Worm (Caenorhabditis elegans) whole organism, L4 larva: ENCODE results near the gene aqp-7.

Source experiments
- D1046.2 ChIP-seq: fragments of 200-800 bp; sonication (Bioruptor generic); IDR thresholded peaks from 2 replicates; pipeline ENCODE4 v1.3.6; 2022; ENCODE audit warnings: missing genetic modification characterization, missing compliant biosample characterization
- F37D6.2 ChIP-seq: sonication (generic microtip); optimal IDR thresholded peaks from 2 replicates; lab custom pipeline; 2016; ENCODE audit warnings: mild to moderate bottlenecking, missing genetic modification characterization, missing compliant biosample characterization
- T20F7.1 ChIP-seq: fragments of 200-800 bp; sonication (Bioruptor generic); optimal IDR thresholded peaks from 2 replicates; lab custom pipeline; 2018; ENCODE audit warnings: mild to moderate bottlenecking, missing genetic modification characterization, missing compliant biosample characterization
- T26A8.4 ChIP-seq: fragments of 200-800 bp; sonication (Bioruptor generic); IDR thresholded peaks from 2 replicates; pipeline ENCODE4 v1.3.6; 2022; ENCODE audit warnings: missing genetic modification characterization, missing compliant biosample characterization
- Y48G9A.11 ChIP-seq: fragments of 200-800 bp; sonication (Bioruptor generic); IDR thresholded peaks from 2 replicates; pipeline ENCODE4 v1.3.6; 2022; ENCODE audit warnings: missing genetic modification reagents, missing genetic modification characterization, missing compliant biosample characterization
- aha-1 ChIP-seq: fragments of 150-350 bp; peaks from one replicate; lab custom pipeline; 2014; ENCODE audit warnings: missing biosample characterization, missing genetic modification characterization
- attf-4 ChIP-seq: sonication (generic microtip); optimal IDR thresholded peaks from 3 replicates; lab custom pipeline; 2017; ENCODE audit warnings: missing biosample characterization, missing genetic modification characterization
- ceh-20 ChIP-seq: fragments of 200-800 bp; sonication (Bioruptor generic); IDR thresholded peaks from 2 replicates; pipeline ENCODE4 v1.3.6; 2022; ENCODE audit warnings: missing genetic modification reagents, missing genetic modification characterization, missing compliant biosample characterization
- ceh-28 ChIP-seq: fragments of 150-350 bp; optimal IDR thresholded peaks from 2 replicates; lab custom pipeline; 2014; ENCODE audit warnings: missing biosample characterization, missing genetic modification reagents, missing genetic modification characterization
- ceh-82 ChIP-seq: sonication (generic microtip); optimal IDR thresholded peaks from 2 replicates; lab custom pipeline; 2017; ENCODE audit warnings: missing biosample characterization, missing genetic modification characterization
- cey-2 ChIP-seq: sonication (generic microtip); optimal IDR thresholded peaks from 3 replicates; lab custom pipeline; 2017; ENCODE audit warnings: missing genetic modification characterization, mild to moderate bottlenecking, missing compliant biosample characterization, antibody characterized with exemption, borderline replicate concordance; ENCODE audit not compliant: insufficient read depth
- ctbp-1 ChIP-seq: fragments of 200-800 bp; sonication (Bioruptor generic); IDR thresholded peaks from 2 replicates; pipeline ENCODE4 v1.3.6; 2022; ENCODE audit warnings: missing genetic modification reagents, missing genetic modification characterization, missing compliant biosample characterization
- daf-12 ChIP-seq: fragments of 150-350 bp; optimal IDR thresholded peaks from 2 replicates; lab custom pipeline; 2014; ENCODE audit warnings: missing biosample characterization, missing genetic modification reagents, missing genetic modification characterization
- daf-16 ChIP-seq, 3 experiments: sonication (generic microtip); optimal IDR thresholded peaks; 2 replicates each; lab custom pipeline; 2016 to 2017; ENCODE audit warnings: missing genetic modification characterization in 3 of 3, missing genetic modification reagents in 3 of 3, mild to moderate bottlenecking in 2 of 3, missing compliant biosample characterization in 2 of 3, missing biosample characterization in 1 of 3, moderate library complexity in 1 of 3
- dmd-6 ChIP-seq: fragments of 200-800 bp; sonication (Bioruptor generic); IDR thresholded peaks from 2 replicates; pipeline ENCODE4 v1.3.6; 2022; ENCODE audit warnings: missing genetic modification reagents, missing genetic modification characterization, missing compliant biosample characterization
- egl-43 ChIP-seq: fragments of 200-800 bp; sonication (Bioruptor generic); IDR thresholded peaks from 2 replicates; pipeline ENCODE4 v1.3.6; 2022; ENCODE audit warnings: missing genetic modification reagents, missing genetic modification characterization, missing compliant biosample characterization
- hlh-11 ChIP-seq: fragments of 200-800 bp; sonication (Bioruptor generic); optimal IDR thresholded peaks from 2 replicates; lab custom pipeline; 2018; ENCODE audit warnings: mild to moderate bottlenecking, missing genetic modification characterization, missing compliant biosample characterization
- hlh-30 ChIP-seq: sonication (generic microtip); optimal IDR thresholded peaks from 2 replicates; lab custom pipeline; 2017; ENCODE audit warnings: antibody characterized with exemption, mild to moderate bottlenecking, missing genetic modification characterization, missing compliant biosample characterization; ENCODE audit not compliant: insufficient read depth
- hmg-1.1 ChIP-seq: fragments of 200-800 bp; sonication (Bioruptor generic); IDR thresholded peaks from 2 replicates; pipeline ENCODE4 v1.3.6; 2022; ENCODE audit warnings: missing genetic modification reagents, missing genetic modification characterization, missing compliant biosample characterization
- lim-7 ChIP-seq: fragments of 200-800 bp; sonication (Bioruptor generic); IDR thresholded peaks from 2 replicates; pipeline ENCODE4 v1.3.6; 2022; ENCODE audit warnings: missing genetic modification characterization, missing compliant biosample characterization
- lin-15B ChIP-seq: fragments of 150-350 bp; sonication (generic microtip); optimal IDR thresholded peaks from 3 replicates; lab custom pipeline; 2014; ENCODE audit warnings: missing biosample characterization, missing genetic modification characterization
- lin-38 ChIP-seq: fragments of 200-800 bp; sonication (Bioruptor generic); IDR thresholded peaks from 2 replicates; pipeline ENCODE4 v1.3.6; 2022; ENCODE audit warnings: missing genetic modification reagents, missing genetic modification characterization, missing compliant biosample characterization
- mxl-2 ChIP-seq: fragments of 200-800 bp; sonication (Bioruptor generic); conservative IDR thresholded peaks from 2 replicates; pipeline ENCODE4 v1.3.6; 2022; ENCODE audit warnings: missing genetic modification reagents, missing genetic modification characterization, missing compliant biosample characterization
- nhr-11 ChIP-seq: fragments of 150-350 bp; optimal IDR thresholded peaks from 2 replicates; lab custom pipeline; 2014; ENCODE audit warnings: missing biosample characterization, missing genetic modification characterization
- nhr-111 ChIP-seq: fragments of 200-800 bp; sonication (Bioruptor generic); optimal IDR thresholded peaks from 2 replicates; lab custom pipeline; 2018; ENCODE audit warnings: mild to moderate bottlenecking, missing genetic modification characterization, missing compliant biosample characterization
- nhr-28 ChIP-seq: fragments of 150-350 bp; optimal IDR thresholded peaks from 2 replicates; lab custom pipeline; 2014; ENCODE audit warnings: missing biosample characterization, missing genetic modification characterization
- nhr-48 ChIP-seq: sonication (generic microtip); optimal IDR thresholded peaks from 2 replicates; lab custom pipeline; 2016; ENCODE audit warnings: mild to moderate bottlenecking, missing genetic modification characterization, missing compliant biosample characterization
- pqm-1 ChIP-seq: sonication (generic microtip); optimal IDR thresholded peaks from 2 replicates; lab custom pipeline; 2017; ENCODE audit warnings: missing biosample characterization, missing genetic modification characterization
- saeg-2 ChIP-seq: fragments of 200-800 bp; sonication (Bioruptor generic); IDR thresholded peaks from 2 replicates; pipeline ENCODE4 v1.3.6; 2022; ENCODE audit warnings: missing genetic modification reagents, missing genetic modification characterization, missing compliant biosample characterization
- snpc-4 ChIP-seq: fragments of 150-350 bp; optimal IDR thresholded peaks from 2 replicates; lab custom pipeline; 2014; ENCODE audit warnings: missing biosample characterization, missing genetic modification characterization
- tra-1 ChIP-seq: fragments of 200-800 bp; sonication (Bioruptor generic); IDR thresholded peaks from 2 replicates; pipeline ENCODE4 v1.3.6; 2022; ENCODE audit warnings: missing genetic modification reagents, missing genetic modification characterization, missing compliant biosample characterization
- unc-39 ChIP-seq: sonication (generic microtip); optimal IDR thresholded peaks from 2 replicates; lab custom pipeline; 2017; ENCODE audit warnings: missing biosample characterization, missing genetic modification characterization
- unc-62 ChIP-seq, 3 experiments: fragments of 150-350 bp in 1 of 3; sonication (generic microtip); optimal IDR thresholded peaks in 2 of 3; peaks in 1 of 3; 1 replicate in 1 of 3; 2 replicates in 2 of 3; lab custom pipeline; 2014 to 2017; ENCODE audit warnings: missing biosample characterization in 3 of 3, missing genetic modification characterization in 3 of 3, missing genetic modification reagents in 3 of 3, missing genotype in 1 of 3
- zag-1 ChIP-seq: fragments of 150-350 bp; optimal IDR thresholded peaks from 2 replicates; lab custom pipeline; 2014; ENCODE audit warnings: missing biosample characterization, missing genetic modification characterization

The aqp-7 gene

DNA sequence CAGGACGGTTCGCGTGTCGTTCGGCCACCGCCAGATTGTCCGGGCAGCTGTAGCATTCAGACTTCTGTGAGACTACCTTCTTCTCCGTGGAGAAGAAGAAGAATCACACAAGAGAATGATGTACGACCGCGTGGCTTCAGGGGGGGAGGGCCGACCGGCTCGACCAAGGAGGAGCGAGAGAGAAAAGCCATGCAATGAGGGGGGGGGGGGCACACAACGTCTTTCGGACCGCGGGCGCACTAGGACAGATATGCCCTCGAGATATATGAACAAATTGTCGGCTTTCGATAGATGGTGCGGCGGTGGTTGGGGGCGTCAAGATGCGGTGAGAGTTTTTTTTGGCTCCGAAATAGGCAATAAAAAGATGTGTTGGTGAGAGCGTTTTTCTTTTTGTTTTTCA lies 15.7 kb downstream of the aqp-7 start (continued):
- no peak for TF ChIP-seq unc-39 (tag; lab: Kevin White, UChicago)
- peak in 1 of 2 experiments; percentile 14 for TF ChIP-seq unc-62 (GFP tag; optimal IDR thresholded peaks at IDR 0.05 in 1 of 2; lab: Kevin White, UChicago)
- TF ChIP-seq unc-62 (tag; optimal IDR thresholded peaks at IDR 0.05; lab: Kevin White, UChicago): no peak
- TF ChIP-seq saeg-2 (GFP tag; lab: Robert Waterston, UW): no peak
- TF ChIP-seq ctbp-1 (GFP tag; lab: Robert Waterston, UW): 0 out of 2 replicates have a peak, but pooled peaks have one; percentile 36
- no peak for TF ChIP-seq D1046.2 (GFP tag; lab: Robert Waterston, UW)
- peak; percentile 8 for TF ChIP-seq hlh-11 (tag; lab: Kevin White, UChicago)
- TF ChIP-seq hmg-1.1: 0 out of 2 replicates have a peak, but pooled peaks have one; percentile 40
- no peak for TF ChIP-seq nhr-28 (tag; lab: Kevin White, UChicago)
- TF ChIP-seq F37D6.2 (tag; lab: Kevin White, UChicago): no peak
- TF ChIP-seq lim-7 (GFP tag; lab: Robert Waterston, UW): no peak
- peak; percentile 22 for TF ChIP-seq hlh-30 (tag; lab: Kevin White, UChicago)
- TF ChIP-seq cey-2: no peak
- no peak for TF ChIP-seq T20F7.1 (GFP tag; lab: Kevin White, UChicago)
- no peak for TF ChIP-seq ceh-28 (tag; lab: Kevin White, UChicago)
- no peak for TF ChIP-seq ceh-82 (tag; lab: Kevin White, UChicago)
- TF ChIP-seq nhr-11 (tag; lab: Kevin White, UChicago): no peak
- no peak for TF ChIP-seq egl-43 (GFP tag; lab: Robert Waterston, UW)
- TF ChIP-seq nhr-48: no peak
- TF ChIP-seq zag-1 (tag; lab: Kevin White, UChicago): no peak
- no peak for TF ChIP-seq nhr-111 (GFP tag; lab: Kevin White, UChicago)
- TF ChIP-seq mxl-2 (GFP tag; lab: Robert Waterston, UW): no peak
- no peak for TF ChIP-seq T26A8.4
- TF ChIP-seq lin-38 (GFP tag; lab: Robert Waterston, UW): no peak

DNA sequence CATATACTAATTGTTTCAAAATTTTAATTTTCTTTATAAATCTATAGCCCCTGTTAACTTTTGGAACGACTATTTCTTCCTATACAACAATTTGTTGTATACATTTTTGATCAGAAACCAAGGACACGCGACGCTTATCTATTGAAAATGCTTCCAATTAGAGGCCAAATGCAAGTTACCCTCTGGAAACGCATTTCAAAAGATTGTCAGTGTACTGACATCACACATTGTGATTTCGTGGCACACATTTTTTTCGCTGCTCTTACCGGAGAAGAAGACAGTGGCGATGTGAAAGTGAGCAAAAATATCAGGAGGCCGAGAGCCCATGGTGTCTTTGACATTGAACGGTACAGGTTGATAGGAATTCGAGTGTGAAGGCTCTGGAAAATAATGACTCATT lies 20.6 kb downstream of the aqp-7 start, which contains the start of gene cnnm-3:
Gene cnnm-3, minus strand, starts transcription at position 382 of the 400 bp plus-strand sequence.
- peak; percentile 74 for TF ChIP-seq dmd-6 (GFP tag; lab: Robert Waterston, UW)
- 0 out of 2 replicates have a peak, but pooled peaks have one; percentile 5 for TF ChIP-seq tra-1 (GFP tag; lab: Robert Waterston, UW)
- no peak for TF ChIP-seq ceh-20
- no peak for TF ChIP-seq saeg-2 (GFP tag; lab: Robert Waterston, UW)
- TF ChIP-seq hlh-11 (tag; lab: Kevin White, UChicago): peak; percentile 19
- TF ChIP-seq attf-4 (tag; lab: Kevin White, UChicago): no peak
- TF ChIP-seq mxl-2 (GFP tag; lab: Robert Waterston, UW): no peak

DNA sequence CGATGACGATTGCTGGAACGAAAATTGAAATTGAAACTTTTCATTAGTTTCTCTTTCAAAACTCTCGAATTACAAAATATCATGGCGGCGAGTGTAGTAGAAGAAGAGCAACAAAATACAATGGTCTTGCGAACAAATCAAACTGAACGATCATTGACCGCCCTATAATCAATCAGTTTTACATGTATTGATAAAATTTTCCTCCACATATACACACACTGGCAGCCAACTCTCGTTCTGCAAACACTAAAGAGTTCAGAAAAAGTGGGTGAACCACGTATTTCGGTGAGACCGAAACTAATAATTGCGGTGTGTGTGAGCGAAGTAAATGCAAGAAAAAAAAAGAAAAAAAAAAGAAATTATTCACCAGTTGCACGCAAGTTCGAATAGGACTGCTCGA lies 22.4 kb downstream of the aqp-7 start:
- TF ChIP-seq aha-1 (tag; lab: Kevin White, UChicago): peak; percentile 25
- TF ChIP-seq dmd-6 (GFP tag; lab: Robert Waterston, UW): peak; percentile 40; the same call in 1 of the 2 replicates
- TF ChIP-seq pqm-1: peak; percentile 28
- no peak for TF ChIP-seq snpc-4
- no peak for TF ChIP-seq daf-16 (GFP tag; optimal IDR thresholded peaks at IDR 0.05; lab: Kevin White, UChicago)
- TF ChIP-seq daf-16 (tag; optimal IDR thresholded peaks at IDR 0.05; lab: Kevin White, UChicago): peak; percentile 4

DNA sequence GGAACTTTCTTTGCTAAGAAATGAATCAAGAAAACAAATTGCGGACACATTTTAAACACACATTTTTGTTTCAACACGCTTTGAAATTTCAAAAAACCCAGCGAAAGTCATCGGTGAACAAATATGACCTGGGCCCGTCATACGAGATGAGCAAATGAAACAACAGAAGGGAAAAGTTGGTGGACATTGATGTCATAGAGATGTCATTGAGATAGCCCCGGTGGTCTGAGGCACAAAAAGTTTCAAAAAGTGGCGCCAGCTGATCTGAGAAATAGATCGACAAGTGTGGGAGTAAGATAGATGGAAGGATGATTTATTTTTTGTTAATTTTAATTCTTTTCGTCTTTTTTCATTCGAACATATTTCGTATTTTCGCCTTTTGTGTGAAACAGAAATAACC lies 23.8 kb downstream of the aqp-7 start:
- TF ChIP-seq mxl-2 (GFP tag; lab: Robert Waterston, UW): no peak
- peak; percentile 9 for TF ChIP-seq aha-1 (tag; lab: Kevin White, UChicago)
- TF ChIP-seq daf-12 (tag; lab: Kevin White, UChicago): no peak
- no peak for TF ChIP-seq Y48G9A.11
- TF ChIP-seq lin-15B (tag; lab: Kevin White, UChicago): no peak
- TF ChIP-seq, all 104 proteins: peak for 1
